Fruit fly (Drosophila melanogaster): ENCODE measurements around the gene qin.
A peak's percentile ranks its signal among the peaks of the same experiment; 100 is the strongest.

Gene qin

DNA sequence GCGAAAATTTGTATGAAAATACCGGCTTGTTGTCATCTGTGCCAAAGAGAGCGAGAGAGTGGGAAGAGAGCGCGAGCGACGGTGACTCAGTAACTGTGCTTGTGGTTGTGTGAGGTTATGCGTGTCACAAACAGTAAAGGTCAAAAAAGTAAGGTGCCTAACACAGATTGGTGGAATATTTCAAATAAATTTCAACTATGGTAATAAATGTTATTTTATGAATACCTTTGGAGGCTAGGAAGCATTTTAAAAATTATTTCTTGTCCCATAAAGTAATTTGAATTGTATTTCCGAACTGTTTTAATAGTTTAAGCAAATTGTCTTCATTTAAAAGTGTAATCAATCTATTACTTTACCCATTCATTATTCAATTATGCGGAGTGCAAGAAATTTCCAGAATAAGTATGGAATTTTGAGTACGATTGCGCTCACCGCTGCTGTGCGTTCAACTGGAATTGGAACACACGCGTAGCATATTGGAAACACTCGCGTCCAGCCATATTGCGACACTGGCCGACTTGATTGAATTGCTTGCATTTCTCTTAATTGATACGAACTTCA, 17.0 kb upstream of the qin start (continued):
- TF ChIP-seq her (GFP tag; optimal IDR thresholded peaks at IDR 0.05) (peak; percentile 73), tio (GFP tag; optimal IDR thresholded peaks at IDR 0.05) (peak; percentile 97), CG18262 (tag; optimal IDR thresholded peaks at IDR 0.05) (peak; percentile 97), Spps (tag; optimal IDR thresholded peaks at IDR 0.05) (peak; percentile 84), CG43689 (GFP tag; IDR thresholded peaks at IDR 0.05) (peak; percentile 74), CG11085 (GFP tag; IDR thresholded peaks at IDR 0.05) (peak; percentile 77), lab (GFP tag; optimal IDR thresholded peaks at IDR 0.05) (peak; percentile 93), CG17912 (GFP tag; optimal IDR thresholded peaks at IDR 0.05) (peak; percentile 74), H2.0 (GFP tag; IDR thresholded peaks at IDR 0.05) (peak; percentile 88), Stat92E (GFP tag; optimal IDR thresholded peaks at IDR 0.05) (peak in 1 of 3 experiments; percentile 72), CG1233 (GFP tag; optimal IDR thresholded peaks at IDR 0.05) (peak; percentile 92), Scr (GFP tag; IDR thresholded peaks at IDR 0.05; ENCODE audit: partially characterized antibody) (no peak; the same call in 1 of the 2 replicates), grn (GFP tag; optimal IDR thresholded peaks at IDR 0.05) (no peak), CG3281 (GFP tag; optimal IDR thresholded peaks at IDR 0.05) (peak; percentile 95), CG7745 (tag; optimal IDR thresholded peaks at IDR 0.05) (no peak), HLH54F (GFP tag; optimal IDR thresholded peaks at IDR 0.05) (peak; percentile 94), bcd (GFP tag; optimal IDR thresholded peaks at IDR 0.05) (peak; percentile 92), cad (GFP tag; optimal IDR thresholded peaks at IDR 0.05) (no peak), run (tag; optimal IDR thresholded peaks at IDR 0.05) (peak; percentile 92), CG8089 (GFP tag; optimal IDR thresholded peaks at IDR 0.05) (peak; percentile 91), CG10366 (GFP tag; IDR thresholded peaks at IDR 0.05) (peak; percentile 85), wor (GFP tag; IDR thresholded peaks at IDR 0.05) (peak; percentile 87), Sin3A (optimal IDR thresholded peaks at IDR 0.05) (no peak), ap (GFP tag; IDR thresholded peaks at IDR 0.05) (peak; percentile 86), mirr (GFP tag; optimal IDR thresholded peaks at IDR 0.05) (peak; percentile 73), rib (GFP tag; IDR thresholded peaks at IDR 0.05) (peak; percentile 73; the same call in 1 of the 2 replicates), CG17612 (GFP tag; IDR thresholded peaks at IDR 0.05) (peak; percentile 67; the same call in 1 of the 2 replicates), CG10321 (GFP tag; IDR thresholded peaks at IDR 0.05) (peak; percentile 64), z (GFP tag; IDR thresholded peaks at IDR 0.05) (no peak; the same call in 2 of the 3 replicates), PHDP (tag; optimal IDR thresholded peaks at IDR 0.05) (peak; percentile 96), mld (GFP tag; IDR thresholded peaks at IDR 0.05; ENCODE audit: partially characterized antibody) (no peak), NC2β (GFP tag; optimal IDR thresholded peaks at IDR 0.05) (peak; percentile 89), CG1024 (GFP tag; IDR thresholded peaks at IDR 0.05) (peak; percentile 51; the same call in 1 of the 2 replicates), CG4404 (GFP tag; IDR thresholded peaks at IDR 0.05) (peak; percentile 82), CG31365 (tag; optimal IDR thresholded peaks at IDR 0.05) (peak; percentile 68), unc-4 (GFP tag; IDR thresholded peaks at IDR 0.05; ENCODE audit: partially characterized antibody) (no peak), Dfd (GFP tag; optimal IDR thresholded peaks at IDR 0.05) (no peak), CG13775 (GFP tag; optimal IDR thresholded peaks at IDR 0.05) (peak; percentile 96), ken (GFP tag; IDR thresholded peaks at IDR 0.05) (peak; percentile 77; the same call in 2 of the 3 replicates), Mad (GFP tag; optimal IDR thresholded peaks at IDR 0.05) (peak; percentile 89), E2f2 (GFP tag; IDR thresholded peaks at IDR 0.05) (peak; percentile 73), bigmax (GFP tag; optimal IDR thresholded peaks at IDR 0.05) (peak; percentile 20), unpg (GFP tag; optimal IDR thresholded peaks at IDR 0.05) (peak; percentile 95), CG12744 (GFP tag; optimal IDR thresholded peaks at IDR 0.05) (peak; percentile 94), lbe (GFP tag; optimal IDR thresholded peaks at IDR 0.05) (peak; percentile 87), Ssrp (tag; optimal IDR thresholded peaks at IDR 0.05) (peak; percentile 95), stwl (tag; optimal IDR thresholded peaks at IDR 0.05) (no peak), Antp (GFP tag; optimal IDR thresholded peaks at IDR 0.05) (peak; percentile 83), CG3407 (GFP tag; optimal IDR thresholded peaks at IDR 0.05) (peak; percentile 83), pfk (GFP tag; optimal IDR thresholded peaks at IDR 0.05) (peak; percentile 86)

Data from whole organism, embryonic.